Worm (Caenorhabditis elegans) whole organism, L4 larva: ENCODE measurements around the gene str-121.

ENCODE experiments used
- fkh-10 ChIP-seq: fragments of 150-350 bp; optimal IDR thresholded peaks from 2 replicates; lab custom pipeline; 2014; ENCODE audit warnings: missing biosample characterization, missing genetic modification reagents, missing genetic modification characterization
- nhr-10 ChIP-seq: fragments of 150-350 bp; optimal IDR thresholded peaks from 2 replicates; lab custom pipeline; 2014; ENCODE audit warnings: missing biosample characterization, missing genetic modification characterization
- unc-39 ChIP-seq: sonication (generic microtip); optimal IDR thresholded peaks from 2 replicates; lab custom pipeline; 2017; ENCODE audit warnings: missing biosample characterization, missing genetic modification characterization
- zag-1 ChIP-seq: fragments of 150-350 bp; optimal IDR thresholded peaks from 2 replicates; lab custom pipeline; 2014; ENCODE audit warnings: missing biosample characterization, missing genetic modification characterization
- ztf-11 ChIP-seq: fragments of 150-350 bp; optimal IDR thresholded peaks from 2 replicates; lab custom pipeline; 2014; ENCODE audit warnings: missing biosample characterization, missing genetic modification characterization

DNA sequence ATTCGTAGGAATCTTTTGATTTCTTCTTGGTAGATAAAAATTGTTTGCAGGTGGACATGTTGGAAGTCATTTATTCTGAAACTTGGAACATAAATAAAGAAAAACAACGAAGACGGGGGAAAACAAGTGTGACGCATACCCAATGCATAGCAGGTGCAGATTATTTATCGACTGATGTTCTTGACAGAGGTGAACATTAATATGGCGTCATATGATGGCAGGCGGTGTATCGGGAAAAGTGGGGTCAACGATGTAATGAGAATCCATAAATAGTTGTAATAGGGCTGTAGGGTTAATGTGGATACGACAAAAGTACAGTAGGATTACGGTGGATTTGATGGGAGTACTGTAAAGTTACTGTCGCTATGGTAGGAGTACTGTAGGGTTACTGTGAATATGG, 14.2 kb downstream of the str-121 start, which contains the start of gene txt-2:
- no peak for TF ChIP-seq ztf-11 (tag; lab: Kevin White, UChicago)
- no peak for TF ChIP-seq fkh-10 (GFP tag; lab: Kevin White, UChicago)
- no peak for TF ChIP-seq nhr-10
- no peak for TF ChIP-seq zag-1 (tag; lab: Kevin White, UChicago)
- no peak for TF ChIP-seq unc-39 (tag; lab: Kevin White, UChicago)
